Worm (Caenorhabditis elegans) whole organism, L1 larva: ENCODE data around the gene Y48A6B.8.

Experiments
- C16A3.4 ChIP-seq: fragments of 150-350 bp; optimal IDR thresholded peaks from 2 replicates; lab custom pipeline; 2014; ENCODE audit warnings: missing biosample characterization, missing genetic modification characterization
- C34B4.2 ChIP-seq: sonication (generic microtip); optimal IDR thresholded peaks from 2 replicates; lab custom pipeline; 2017; ENCODE audit warnings: mild to moderate bottlenecking, missing genetic modification characterization, missing compliant biosample characterization
- F16B12.6 ChIP-seq: fragments of 150-350 bp; optimal IDR thresholded peaks from 2 replicates; lab custom pipeline; 2014; ENCODE audit warnings: missing biosample characterization, missing genetic modification characterization
- aha-1 ChIP-seq: fragments of 150-350 bp; optimal IDR thresholded peaks from 2 replicates; lab custom pipeline; 2014; ENCODE audit warnings: missing biosample characterization, missing genetic modification characterization
- ama-1 ChIP-seq: fragments of 150-350 bp; optimal IDR thresholded peaks from 2 replicates; lab custom pipeline; 2014
- blmp-1 ChIP-seq: fragments of 150-350 bp; optimal IDR thresholded peaks from 2 replicates; lab custom pipeline; 2014; ENCODE audit warnings: missing biosample characterization, missing genetic modification characterization
- ceh-63 ChIP-seq: fragments of 200-800 bp; sonication (Bioruptor generic); optimal IDR thresholded peaks from 2 replicates; lab custom pipeline; 2018; ENCODE audit warnings: mild to moderate bottlenecking, missing genetic modification characterization, missing compliant biosample characterization
- ceh-8 ChIP-seq: fragments of 200-800 bp; sonication (Bioruptor generic); optimal IDR thresholded peaks from 2 replicates; lab custom pipeline; 2018; ENCODE audit warnings: mild to moderate bottlenecking, missing genetic modification characterization, moderate library complexity, missing compliant biosample characterization
- ceh-82 ChIP-seq, 3 experiments: fragments of 150-350 bp in 1 of 3; sonication (generic microtip) in 2 of 3; optimal IDR thresholded peaks; 2 replicates each; lab custom pipeline; 2014 to 2017; ENCODE audit warnings: missing biosample characterization in 3 of 3, missing genetic modification characterization in 3 of 3
- ceh-90 ChIP-seq: sonication (generic microtip); optimal IDR thresholded peaks from 2 replicates; lab custom pipeline; 2016; ENCODE audit warnings: missing genetic modification characterization, missing compliant biosample characterization
- ces-1 ChIP-seq: fragments of 150-350 bp; optimal IDR thresholded peaks from 2 replicates; lab custom pipeline; 2014; ENCODE audit warnings: missing biosample characterization, missing genetic modification reagents, missing genetic modification characterization
- dpl-1 ChIP-seq, 3 experiments: fragments of 150-350 bp in 2 of 3; sonication (generic microtip) in 1 of 3; optimal IDR thresholded peaks; 2 replicates each; lab custom pipeline; 2014 to 2017; ENCODE audit warnings: missing biosample characterization in 3 of 3, missing genetic modification characterization in 3 of 3, missing genetic modification reagents in 3 of 3
- efl-1 ChIP-seq, 4 experiments: fragments of 150-350 bp; optimal IDR thresholded peaks in 3 of 4; peaks in 1 of 4; 1 replicate in 1 of 4; 2 replicates in 3 of 4; lab custom pipeline; 2014; ENCODE audit warnings: missing biosample characterization in 2 of 4, missing genetic modification characterization in 2 of 4, missing genetic modification reagents in 2 of 4
- fkh-10 ChIP-seq: sonication (generic microtip); optimal IDR thresholded peaks from 2 replicates; lab custom pipeline; 2017; ENCODE audit warnings: missing biosample characterization, missing genetic modification reagents, missing genetic modification characterization
- fkh-4 ChIP-seq: sonication (generic microtip); optimal IDR thresholded peaks from 2 replicates; lab custom pipeline; 2016; ENCODE audit warnings: missing compliant biosample characterization, missing genetic modification characterization, borderline replicate concordance
- fkh-8 ChIP-seq: sonication (generic microtip); optimal IDR thresholded peaks from 2 replicates; lab custom pipeline; 2016; ENCODE audit warnings: mild to moderate bottlenecking, missing genetic modification characterization, missing compliant biosample characterization
- fos-1 ChIP-seq: fragments of 150-350 bp; optimal IDR thresholded peaks from 2 replicates; lab custom pipeline; 2014; ENCODE audit warnings: missing biosample characterization, missing genetic modification characterization
- hlh-4 ChIP-seq: sonication (generic microtip); optimal IDR thresholded peaks from 2 replicates; lab custom pipeline; 2016; ENCODE audit warnings: mild to moderate bottlenecking, missing genetic modification characterization, missing compliant biosample characterization
- hpl-2 ChIP-seq: fragments of 150-350 bp; optimal IDR thresholded peaks from 2 replicates; lab custom pipeline; 2014; ENCODE audit warnings: missing biosample characterization, missing genetic modification reagents, missing genetic modification characterization
- irx-1 ChIP-seq: sonication (generic microtip); optimal IDR thresholded peaks from 2 replicates; lab custom pipeline; 2016; ENCODE audit warnings: missing genetic modification characterization, missing compliant biosample characterization
- isw-1 ChIP-seq: fragments of 200-800 bp; sonication (Bioruptor generic); IDR thresholded peaks from 2 replicates; pipeline ENCODE4 v1.3.6; 2022; ENCODE audit warnings: missing genetic modification characterization, missing compliant biosample characterization
- lin-13 ChIP-seq: fragments of 150-350 bp; optimal IDR thresholded peaks from 2 replicates; lab custom pipeline; 2014; ENCODE audit warnings: missing biosample characterization, missing genetic modification reagents, missing genetic modification characterization
- lin-14 ChIP-seq: fragments of 200-800 bp; sonication (Bioruptor generic); optimal IDR thresholded peaks from 2 replicates; lab custom pipeline; 2018; ENCODE audit warnings: mild to moderate bottlenecking, missing genetic modification characterization, moderate library complexity, missing compliant biosample characterization
- lin-35 ChIP-seq, 2 experiments: fragments of 150-350 bp; optimal IDR thresholded peaks; 2 replicates each; lab custom pipeline; 2014; ENCODE audit warnings: missing biosample characterization in 2 of 2, missing genetic modification characterization in 2 of 2, missing genetic modification reagents in 2 of 2
- lin-39 ChIP-seq: fragments of 150-350 bp; optimal IDR thresholded peaks from 2 replicates; lab custom pipeline; 2014; ENCODE audit warnings: missing biosample characterization, missing genetic modification reagents, missing genetic modification characterization
- lsy-2 ChIP-seq, 2 experiments: fragments of 150-350 bp; optimal IDR thresholded peaks; 2 replicates each; lab custom pipeline; 2014; ENCODE audit warnings: missing biosample characterization in 2 of 2, missing genetic modification characterization in 2 of 2
- mab-9 ChIP-seq: fragments of 200-800 bp; sonication (Bioruptor generic); IDR thresholded peaks from 2 replicates; pipeline ENCODE4 v1.3.6; 2022; ENCODE audit warnings: missing genetic modification reagents, missing genetic modification characterization, missing compliant biosample characterization
- mdl-1 ChIP-seq, 2 experiments: fragments of 150-350 bp; optimal IDR thresholded peaks; 2 replicates each; lab custom pipeline; 2014 to 2017; ENCODE audit warnings: missing biosample characterization in 2 of 2, missing genetic modification characterization in 2 of 2, inconsistent platforms in 1 of 2
- mep-1 ChIP-seq: fragments of 150-350 bp; optimal IDR thresholded peaks from 2 replicates; lab custom pipeline; 2014; ENCODE audit warnings: missing biosample characterization, missing genetic modification characterization
- nhr-11 ChIP-seq: fragments of 150-350 bp; optimal IDR thresholded peaks from 2 replicates; lab custom pipeline; 2014; ENCODE audit warnings: missing biosample characterization, missing genetic modification characterization
- nhr-12 ChIP-seq: sonication (generic microtip); optimal IDR thresholded peaks from 2 replicates; lab custom pipeline; 2017; ENCODE audit warnings: missing biosample characterization, missing genetic modification characterization
- nhr-20 ChIP-seq: sonication (generic microtip); optimal IDR thresholded peaks from 2 replicates; lab custom pipeline; 2016; ENCODE audit warnings: mild to moderate bottlenecking, missing genetic modification characterization, missing compliant biosample characterization
- nhr-47 ChIP-seq: sonication (generic microtip); optimal IDR thresholded peaks from 2 replicates; lab custom pipeline; 2016; ENCODE audit warnings: mild to moderate bottlenecking, missing genetic modification characterization, moderate library complexity, missing compliant biosample characterization
- nhr-71 ChIP-seq: sonication (generic microtip); optimal IDR thresholded peaks from 2 replicates; lab custom pipeline; 2016; ENCODE audit warnings: mild to moderate bottlenecking, missing genetic modification characterization, moderate library complexity, missing compliant biosample characterization
- nhr-76 ChIP-seq: sonication (generic microtip); optimal IDR thresholded peaks from 2 replicates; lab custom pipeline; 2017; ENCODE audit warnings: missing biosample characterization, missing genetic modification characterization
- nhr-77 ChIP-seq: fragments of 150-350 bp; optimal IDR thresholded peaks from 2 replicates; lab custom pipeline; 2014; ENCODE audit warnings: missing biosample characterization, missing genetic modification characterization
- nhr-84 ChIP-seq: sonication (generic microtip); optimal IDR thresholded peaks from 2 replicates; lab custom pipeline; 2017; ENCODE audit warnings: missing biosample characterization, missing genetic modification characterization
- nhr-85 ChIP-seq: sonication (generic microtip); peaks from one replicate; lab custom pipeline; 2016; ENCODE audit warnings: missing genetic modification characterization, inconsistent platforms, missing compliant biosample characterization
- pag-3 ChIP-seq: sonication (generic microtip); optimal IDR thresholded peaks from 2 replicates; lab custom pipeline; 2017; ENCODE audit warnings: missing genetic modification characterization, mild to moderate bottlenecking, missing compliant biosample characterization, antibody characterized with exemption, borderline replicate concordance; ENCODE audit not compliant: insufficient read depth
- pqm-1 ChIP-seq: sonication (generic microtip); optimal IDR thresholded peaks from 3 replicates; lab custom pipeline; 2017; ENCODE audit warnings: missing biosample characterization, missing genetic modification characterization
- rnt-1 ChIP-seq: sonication (generic microtip); optimal IDR thresholded peaks from 2 replicates; lab custom pipeline; 2016; ENCODE audit warnings: mild to moderate bottlenecking, missing genetic modification characterization, moderate library complexity, missing compliant biosample characterization
- skn-1 ChIP-seq: fragments of 150-350 bp; optimal IDR thresholded peaks from 2 replicates; lab custom pipeline; 2014; ENCODE audit warnings: missing biosample characterization, missing genetic modification characterization
- sptf-1 ChIP-seq: fragments of 150-350 bp; optimal IDR thresholded peaks from 2 replicates; lab custom pipeline; 2014; ENCODE audit warnings: missing biosample characterization, missing genetic modification characterization
- sup-37 ChIP-seq: fragments of 200-800 bp; sonication (Bioruptor generic); optimal IDR thresholded peaks from 2 replicates; lab custom pipeline; 2018; ENCODE audit warnings: mild to moderate bottlenecking, missing genetic modification characterization, missing compliant biosample characterization
- unc-130 ChIP-seq: fragments of 150-350 bp; optimal IDR thresholded peaks from 2 replicates; lab custom pipeline; 2017; ENCODE audit warnings: missing biosample characterization, missing genetic modification characterization, inconsistent platforms
- unc-30 ChIP-seq: sonication (generic microtip); optimal IDR thresholded peaks from 2 replicates; lab custom pipeline; 2017; ENCODE audit warnings: missing biosample characterization, missing genetic modification characterization
- unc-98 ChIP-seq: fragments of 200-800 bp; sonication (Bioruptor generic); IDR thresholded peaks from 2 replicates; pipeline ENCODE4 v1.3.6; 2022; ENCODE audit warnings: missing genetic modification characterization, missing compliant biosample characterization
- vab-15 ChIP-seq: sonication (generic microtip); optimal IDR thresholded peaks from 2 replicates; lab custom pipeline; 2017; ENCODE audit warnings: missing genotype, mild to moderate bottlenecking, missing genetic modification characterization, missing compliant biosample characterization
- xbp-1 ChIP-seq: sonication (generic microtip); optimal IDR thresholded peaks from 2 replicates; lab custom pipeline; 2016; ENCODE audit warnings: missing genetic modification characterization, missing compliant biosample characterization
- zag-1 ChIP-seq: fragments of 150-350 bp; optimal IDR thresholded peaks from 2 replicates; lab custom pipeline; 2014; ENCODE audit warnings: missing biosample characterization, missing genetic modification characterization
- zip-4 ChIP-seq: fragments of 200-800 bp; sonication (Bioruptor generic); optimal IDR thresholded peaks from 2 replicates; lab custom pipeline; 2018; ENCODE audit warnings: mild to moderate bottlenecking, missing genetic modification characterization, moderate library complexity, missing compliant biosample characterization
- ztf-11 ChIP-seq, 2 experiments: sonication (generic microtip); optimal IDR thresholded peaks; 2 replicates each; lab custom pipeline; 2016 to 2017; ENCODE audit warnings: missing genetic modification characterization in 2 of 2, missing biosample characterization in 1 of 2, missing compliant biosample characterization in 1 of 2

The Y48A6B.8 gene

ce11 chrIII:10989491-10990032, 39.7 kb downstream of the Y48A6B.8 start (continued):
- TF ChIP-seq zip-4: peak; percentile 99
- peak; percentile 68 to 92 for TF ChIP-seq mdl-1 (tag; optimal IDR thresholded peaks at IDR 0.05; lab: Kevin White, UChicago)
- TF ChIP-seq nhr-71: peak; percentile 98
- peak; percentile 94 for TF ChIP-seq isw-1 (GFP tag; lab: Robert Waterston, UW)
- peak; percentile 77 for TF ChIP-seq fkh-4 (tag; lab: Kevin White, UChicago)
- peak; percentile 91 for TF ChIP-seq nhr-11 (tag; lab: Kevin White, UChicago)
- peak; percentile 95 for TF ChIP-seq C16A3.4 (tag; lab: Kevin White, UChicago)
- peak; percentile 92 for TF ChIP-seq fos-1 (tag; lab: Kevin White, UChicago)
- peak; percentile 96 for TF ChIP-seq rnt-1 (tag; lab: Kevin White, UChicago)
- TF ChIP-seq ceh-90 (tag; lab: Kevin White, UChicago): peak; percentile 68
- peak; percentile 95 for TF ChIP-seq nhr-77 (tag; lab: Kevin White, UChicago)
- TF ChIP-seq nhr-85 (tag; lab: Kevin White, UChicago): peak; percentile 97
- peak; percentile 94 for TF ChIP-seq lsy-2 (tag; optimal IDR thresholded peaks at IDR 0.05; lab: Kevin White, UChicago)
- TF ChIP-seq unc-30 (tag; lab: Kevin White, UChicago): peak; percentile 45
- peak; percentile 54 for TF ChIP-seq aha-1 (tag; lab: Kevin White, UChicago)
- peak; percentile 91 for TF ChIP-seq efl-1 (optimal IDR thresholded peaks at IDR 0.05; lab: Kevin White, UChicago)
- peak; percentile 81 to 98 for TF ChIP-seq efl-1 (GFP tag; optimal IDR thresholded peaks at IDR 0.05 in 1 of 2; lab: Kevin White, UChicago)
- TF ChIP-seq ceh-63 (GFP tag; lab: Kevin White, UChicago): peak; percentile 80
- no peak for TF ChIP-seq ces-1 (GFP tag; lab: Kevin White, UChicago)
- peak; percentile 88 for TF ChIP-seq unc-98 (GFP tag; lab: Robert Waterston, UW)
- peak; percentile 30 for TF ChIP-seq hlh-4 (tag; lab: Kevin White, UChicago)
- peak; percentile 82 to 90 for TF ChIP-seq lin-35 (GFP tag; optimal IDR thresholded peaks at IDR 0.05; lab: Kevin White, UChicago)
- TF ChIP-seq zag-1 (tag; lab: Kevin White, UChicago): peak; percentile 79
- TF ChIP-seq C34B4.2 (tag; lab: Kevin White, UChicago): peak; percentile 38
- peak; percentile 91 for TF ChIP-seq skn-1 (tag; lab: Kevin White, UChicago)
- peak; percentile 96 for TF ChIP-seq mab-9 (GFP tag; lab: Robert Waterston, UW)
- peak; percentile 99 for TF ChIP-seq lin-14
- TF ChIP-seq sup-37 (GFP tag; lab: Kevin White, UChicago): peak; percentile 96
- TF ChIP-seq lin-39: peak; percentile 91
- TF ChIP-seq hpl-2 (GFP tag; lab: Kevin White, UChicago): peak; percentile 91
- peak; percentile 65 for TF ChIP-seq F16B12.6
- peak; percentile 96 to 98 (median 96) for TF ChIP-seq ceh-82 (tag; optimal IDR thresholded peaks at IDR 0.05; lab: Kevin White, UChicago)
- peak; percentile 99 for TF ChIP-seq nhr-47
- TF ChIP-seq xbp-1 (tag; lab: Kevin White, UChicago): peak; percentile 95
- TF ChIP-seq blmp-1 (tag; lab: Kevin White, UChicago): peak; percentile 83
- TF ChIP-seq pqm-1: peak; percentile 1
- peak; percentile 86 for TF ChIP-seq vab-15
- peak; percentile 94 for TF ChIP-seq unc-130
- TF ChIP-seq dpl-1 (GFP tag; optimal IDR thresholded peaks at IDR 0.05; lab: Kevin White, UChicago): peak; percentile 79 to 84 (median 80)
- TF ChIP-seq mep-1 (tag; lab: Kevin White, UChicago): peak; percentile 98
- TF ChIP-seq nhr-84 (tag; lab: Kevin White, UChicago): peak; percentile 76
- TF ChIP-seq nhr-20 (tag; lab: Kevin White, UChicago): peak; percentile 97
- peak; percentile 62 for TF ChIP-seq nhr-12
- TF ChIP-seq ztf-11 (tag; optimal IDR thresholded peaks at IDR 0.05; lab: Kevin White, UChicago): peak in 1 of 2 experiments; percentile 95
- peak; percentile 93 for TF ChIP-seq lin-13 (GFP tag; lab: Kevin White, UChicago)
- TF ChIP-seq sptf-1 (tag; lab: Kevin White, UChicago): no peak
- peak; percentile 98 for TF ChIP-seq fkh-10 (GFP tag; lab: Kevin White, UChicago)
- TF ChIP-seq fkh-8 (tag; lab: Kevin White, UChicago): peak; percentile 96
- TF ChIP-seq ama-1 (lab: Kevin White, UChicago): peak; percentile 76
- TF ChIP-seq irx-1: peak; percentile 97
- TF ChIP-seq pag-3 (tag; lab: Kevin White, UChicago): peak; percentile 75
- TF ChIP-seq nhr-76 (tag; lab: Kevin White, UChicago): peak; percentile 86
- TF ChIP-seq ceh-8: peak; percentile 97
